Fruit fly (Drosophila melanogaster) S2 (cell line): ENCODE measurements around the gene CG43175.

ENCODE experiments used
- CG8478 ChIP-seq: fragments of >200 bp; optimal IDR thresholded peaks from 2 replicates; lab custom pipeline; 2018
- CTCF ChIP-seq, 2 experiments: fragments of >200 bp; optimal IDR thresholded peaks; 2 replicates each; lab custom pipeline; 2018

dm6 chr3R:17686875-17687274 lies 56.4 kb downstream of the CG43175 start, which contains the start of gene CG31249:
- TF ChIP-seq CTCF (optimal IDR thresholded peaks at IDR 0.05; lab: Kevin White, UChicago), result no peak
- no peak for TF ChIP-seq CG8478 (lab: Kevin White, UChicago)
